Worm (Caenorhabditis elegans) whole organism, dauer: Measurements from ENCODE around the gene K06H6.2.

Experiments used
- unc-62 ChIP-seq: sonication (generic microtip); optimal IDR thresholded peaks from 2 replicates; lab custom pipeline; 2017; ENCODE audit warnings: missing biosample characterization, missing genetic modification reagents, missing genetic modification characterization

Gene K06H6.2

DNA sequence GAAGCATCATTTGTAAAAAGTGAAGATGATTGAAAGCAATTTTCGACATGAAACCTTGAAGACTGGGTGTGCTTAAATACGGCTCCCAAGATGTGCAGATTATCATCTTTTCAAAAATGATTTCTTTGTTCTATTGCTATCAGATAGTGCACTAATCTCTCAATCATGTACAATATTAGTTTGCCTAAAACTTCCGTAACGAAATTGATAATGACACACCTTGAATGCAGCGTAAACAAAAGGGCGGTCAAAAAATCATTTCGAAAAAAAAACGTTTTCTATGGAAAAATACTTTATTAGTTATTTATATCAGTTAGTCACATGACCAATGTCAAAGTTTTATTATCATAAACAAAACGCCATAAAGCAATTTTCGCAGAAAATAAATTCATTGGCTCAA lies 37.3 kb downstream of the K06H6.2 start, which contains the start of gene F48G7.5:
Gene F48G7.5, minus strand, starts transcription at position 34 of the 400 bp plus-strand sequence.
- no peak for TF ChIP-seq unc-62 (GFP tag; lab: Kevin White, UChicago)

DNA sequence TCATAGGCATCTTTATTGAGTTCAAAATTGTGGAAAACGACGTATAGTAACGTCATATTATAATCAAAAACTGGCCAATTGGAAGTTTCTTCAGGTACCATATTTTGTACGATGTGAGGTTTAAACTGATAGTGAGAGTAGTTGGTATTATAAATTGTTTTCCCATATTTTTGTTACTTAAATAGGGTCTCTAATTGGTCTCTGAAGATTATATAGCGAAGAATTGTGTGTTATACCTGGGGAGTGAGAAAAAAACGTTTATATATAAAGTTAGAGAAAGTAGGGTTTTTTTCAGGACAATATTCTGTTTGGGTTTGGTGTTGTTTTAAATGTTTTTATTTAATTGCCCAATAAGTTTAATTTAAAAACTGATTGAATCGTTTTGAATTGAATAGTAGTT lies 39.4 kb downstream of the K06H6.2 start, which contains the start of gene srt-17:
Gene srt-17, minus strand, starts transcription at position 101 of the 400 bp plus-strand sequence.
- TF ChIP-seq unc-62 (GFP tag; lab: Kevin White, UChicago) = no peak

DNA sequence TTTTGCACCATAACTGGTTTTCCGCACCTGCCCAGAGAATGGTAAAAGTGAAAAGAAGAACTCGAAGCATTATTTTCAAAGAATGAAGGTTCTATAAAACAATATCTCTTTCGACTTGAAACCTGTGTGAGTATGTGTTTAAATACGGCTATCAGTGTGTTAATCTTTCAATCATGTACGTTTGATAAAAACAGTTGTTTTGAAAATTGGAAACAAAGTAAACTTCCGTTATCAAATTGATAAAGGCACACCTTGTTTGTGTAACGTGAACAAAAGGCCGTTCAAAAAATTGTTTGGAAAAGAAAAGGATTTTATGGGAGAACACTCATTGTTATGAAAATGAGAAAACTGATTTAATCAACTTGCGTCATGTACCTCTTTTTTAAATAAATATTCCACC lies 40.7 kb downstream of the K06H6.2 start, which contains the start of gene F48G7.7:
Gene F48G7.7, minus strand, starts transcription at position 101 of the 400 bp plus-strand sequence.
- TF ChIP-seq unc-62 (GFP tag; lab: Kevin White, UChicago) = no peak

DNA sequence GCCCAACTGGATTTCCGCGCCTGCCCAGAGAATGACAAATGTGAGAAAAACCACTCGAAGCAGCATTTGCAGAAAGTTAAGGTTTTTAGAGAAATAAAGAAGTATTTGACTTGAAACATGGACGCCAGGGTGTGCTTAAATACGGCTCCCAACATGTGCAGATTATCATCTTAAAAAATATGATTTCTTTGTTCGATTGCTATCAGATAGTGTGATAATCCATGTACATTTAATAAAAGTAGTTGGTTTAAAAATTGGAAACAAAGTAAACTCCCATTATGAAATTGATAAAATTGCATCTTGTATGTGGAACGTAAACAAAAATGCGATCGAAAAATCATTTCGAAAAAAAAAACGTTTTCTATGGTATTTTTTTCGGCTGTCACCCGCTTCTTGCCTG lies 42.0 kb downstream of the K06H6.2 start, which contains the start of gene F48G7.8:
Gene F48G7.8, minus strand, starts transcription at position 101 of the 400 bp plus-strand sequence.
- no peak for TF ChIP-seq unc-62 (GFP tag; lab: Kevin White, UChicago)

DNA sequence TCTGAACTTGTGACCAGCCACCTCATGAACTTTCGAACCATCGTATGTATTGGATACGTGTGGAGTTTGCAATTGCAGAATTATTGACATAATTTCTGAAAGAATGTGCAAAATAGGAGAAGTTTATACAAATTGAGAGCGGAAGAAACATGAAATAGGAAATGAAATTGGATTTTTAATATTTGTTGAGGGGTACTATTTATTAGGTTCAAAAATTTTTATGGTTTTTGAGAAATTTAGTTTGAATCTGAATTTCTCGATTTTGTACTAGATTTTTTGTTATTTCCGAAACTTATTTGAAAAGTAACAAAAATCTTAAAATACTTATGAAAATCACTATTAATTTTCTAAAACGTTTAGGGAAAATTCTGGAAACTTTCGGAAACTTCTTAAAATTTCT lies 43.0 kb downstream of the K06H6.2 start, which contains the start of gene F48G7.9:
Gene F48G7.9, minus strand, starts transcription at position 101 of the 400 bp plus-strand sequence.
- no peak for TF ChIP-seq unc-62 (GFP tag; lab: Kevin White, UChicago)

DNA sequence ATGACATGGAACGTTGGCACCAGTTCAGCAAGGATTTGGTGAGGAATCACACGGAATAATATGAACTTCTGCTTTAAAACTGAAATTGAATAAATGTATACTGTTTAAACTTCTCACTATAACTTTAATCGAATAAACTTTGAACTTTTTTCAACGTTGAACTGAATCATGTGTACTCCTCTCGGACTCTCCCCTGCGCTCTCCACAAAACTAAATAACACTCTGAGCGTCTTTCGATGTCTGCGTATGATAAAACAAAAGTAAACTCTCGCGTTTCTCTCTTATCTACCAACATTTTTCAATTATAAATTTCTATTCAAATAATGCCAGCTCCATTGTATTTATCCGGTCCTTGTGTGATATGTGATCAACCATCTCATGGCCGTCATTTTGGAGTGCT lies 46.3 kb downstream of the K06H6.2 start:
- TF ChIP-seq unc-62 (GFP tag; lab: Kevin White, UChicago) = no peak

DNA sequence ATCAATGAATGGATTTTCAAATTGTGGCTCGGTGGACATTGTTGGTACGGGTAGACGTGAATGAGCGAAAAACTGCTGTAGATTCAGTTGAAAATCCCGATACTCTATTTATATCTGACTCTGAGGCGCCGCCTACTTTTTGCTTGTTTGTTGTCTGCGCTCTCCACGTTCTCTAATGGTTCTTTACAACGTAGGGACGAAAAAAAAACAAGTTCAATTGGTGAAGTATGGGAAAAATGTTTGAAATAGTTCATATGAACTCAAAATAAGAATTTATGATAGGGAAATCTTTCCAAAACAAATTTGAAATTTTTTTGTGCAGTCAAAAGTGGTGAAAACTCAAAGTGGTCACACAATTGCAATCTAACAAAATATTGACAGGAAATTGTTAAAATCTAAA lies 49.3 kb downstream of the K06H6.2 start, which contains the start of gene F48G7.10:
Gene F48G7.10, minus strand, starts transcription at position 101 of the 400 bp plus-strand sequence.
- no peak for TF ChIP-seq unc-62 (GFP tag; lab: Kevin White, UChicago)

DNA sequence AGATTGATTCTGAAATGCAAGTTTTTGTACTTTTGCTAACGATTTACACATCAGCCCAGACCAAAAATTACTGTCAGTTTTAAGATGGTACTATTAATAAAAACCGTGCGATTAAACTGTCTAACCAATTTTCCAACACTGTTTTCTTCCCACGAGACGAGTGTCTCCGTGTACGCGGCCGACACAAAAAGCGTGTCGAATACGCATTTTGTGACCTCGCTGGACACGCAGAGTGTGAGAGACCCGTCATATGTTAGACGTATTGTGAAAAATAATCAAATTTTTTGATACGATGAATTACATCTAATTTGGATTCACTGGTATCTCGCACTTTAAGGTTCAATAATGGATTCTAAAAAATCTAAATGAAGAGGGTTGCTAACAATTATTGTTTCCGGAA lies 50.1 kb downstream of the K06H6.2 start:
- TF ChIP-seq unc-62 (GFP tag; lab: Kevin White, UChicago) = no peak

DNA sequence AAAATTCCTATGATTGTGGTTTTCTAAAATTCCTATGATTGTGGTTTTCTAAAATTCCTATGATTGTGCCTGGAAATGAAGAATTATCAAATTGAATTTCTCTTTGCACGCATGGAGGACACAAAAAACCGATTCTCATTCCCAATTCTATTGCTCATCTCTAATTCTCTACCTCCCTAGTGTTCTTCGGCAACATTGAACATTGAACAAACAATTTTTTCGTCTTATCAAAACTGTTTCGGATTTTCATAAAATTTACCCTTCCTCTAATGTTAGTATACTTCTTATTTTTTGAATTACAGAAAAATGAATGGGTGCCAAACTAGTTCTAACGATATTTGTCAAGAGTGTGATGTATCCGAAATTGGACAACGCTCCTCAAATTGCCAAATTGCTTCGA lies 50.7 kb downstream of the K06H6.2 start, which contains the start of gene pals-31:
Gene pals-31, plus strand, starts transcription at position 301 of the 400 bp plus-strand sequence.
- TF ChIP-seq unc-62 (GFP tag; lab: Kevin White, UChicago) = no peak
